Fruit fly (Drosophila melanogaster) whole organism, pupa: ENCODE results near the gene CG11726.
A peak's percentile ranks its signal among the peaks of the same experiment; 100 is the strongest.

ENCODE experiments used
- CG10348 ChIP-seq: fragments of 200-800 bp; sonication (Bioruptor generic); IDR thresholded peaks from 2 replicates; pipeline ENCODE4 v1.3.6; 2022; ENCODE audit warnings: missing biosample characterization, missing genetic modification characterization
- CG12605 ChIP-seq: fragments of 200-800 bp; sonication (Bioruptor generic); IDR thresholded peaks from 2 replicates; pipeline ENCODE4 v1.3.6; 2022; ENCODE audit warnings: missing biosample characterization, missing genetic modification characterization
- CG13204 ChIP-seq: fragments of 200-800 bp; sonication (Bioruptor generic); optimal IDR thresholded peaks from 2 replicates; lab custom pipeline; 2018; ENCODE audit warnings: missing biosample characterization, mild to moderate bottlenecking, missing genetic modification characterization, moderate library complexity
- CG14655 ChIP-seq: fragments of 200-800 bp; sonication (Bioruptor generic); optimal IDR thresholded peaks from 3 replicates; lab custom pipeline; 2017; ENCODE audit warnings: mild to moderate bottlenecking, missing biosample characterization, missing genetic modification reagents, missing genetic modification characterization
- CG15710 ChIP-seq: fragments of 200-800 bp; sonication (Bioruptor generic); optimal IDR thresholded peaks from 2 replicates; lab custom pipeline; 2018; ENCODE audit warnings: missing biosample characterization, mild to moderate bottlenecking, missing genetic modification characterization, moderate library complexity
- CG17806 ChIP-seq: fragments of 200-800 bp; sonication (Bioruptor generic); optimal IDR thresholded peaks from 2 replicates; lab custom pipeline; 2018; ENCODE audit warnings: missing biosample characterization, mild to moderate bottlenecking, missing genetic modification characterization, moderate library complexity
- CG32121 ChIP-seq: fragments of 200-800 bp; sonication (Bioruptor generic); IDR thresholded peaks from 2 replicates; pipeline ENCODE4 v1.3.6; 2022; ENCODE audit warnings: missing biosample characterization, missing genetic modification characterization
- CG34367 ChIP-seq: fragments of 200-800 bp; sonication (Bioruptor generic); optimal IDR thresholded peaks from 2 replicates; lab custom pipeline; 2018; ENCODE audit warnings: missing biosample characterization, mild to moderate bottlenecking, missing genetic modification characterization
- CG4496 ChIP-seq: fragments of 200-800 bp; sonication (Bioruptor generic); IDR thresholded peaks from 3 replicates; pipeline ENCODE4 v1.3.6; 2022; ENCODE audit warnings: missing biosample characterization, missing genetic modification characterization
- CG8159 ChIP-seq: fragments of 200-800 bp; sonication (Bioruptor generic); optimal IDR thresholded peaks from 3 replicates; lab custom pipeline; 2018; ENCODE audit warnings: missing biosample characterization, mild to moderate bottlenecking, missing genetic modification characterization, moderate library complexity
- CG8301 ChIP-seq: fragments of 200-800 bp; sonication (Bioruptor generic); optimal IDR thresholded peaks from 2 replicates; lab custom pipeline; 2018; ENCODE audit warnings: missing biosample characterization, mild to moderate bottlenecking, missing genetic modification characterization
- CG9948 ChIP-seq: fragments of 200-800 bp; sonication (Bioruptor generic); optimal IDR thresholded peaks from 2 replicates; lab custom pipeline; 2018; ENCODE audit warnings: missing biosample characterization, mild to moderate bottlenecking, missing genetic modification characterization, moderate library complexity
- D1 ChIP-seq: fragments of 200-800 bp; sonication (Bioruptor generic); optimal IDR thresholded peaks from 2 replicates; lab custom pipeline; 2018; ENCODE audit warnings: missing biosample characterization, mild to moderate bottlenecking, missing genetic modification characterization, moderate library complexity
- EcR ChIP-seq: fragments of 200-800 bp; sonication (Bioruptor generic); optimal IDR thresholded peaks from 3 replicates; lab custom pipeline; 2019; ENCODE audit warnings: missing biosample characterization, missing genetic modification characterization, mild to moderate bottlenecking, moderate library complexity, missing genetic modification reagents
- Ets98B ChIP-seq: fragments of 200-800 bp; sonication (Bioruptor generic); IDR thresholded peaks from 2 replicates; pipeline ENCODE4 v1.3.6; 2022; ENCODE audit warnings: missing biosample characterization, missing genetic modification characterization
- Pif1A ChIP-seq: fragments of 200-800 bp; sonication (Bioruptor generic); optimal IDR thresholded peaks from 3 replicates; lab custom pipeline; 2016; ENCODE audit warnings: missing biosample characterization, missing genetic modification characterization
- Pif1B ChIP-seq: fragments of 200-800 bp; sonication (Bioruptor generic); optimal IDR thresholded peaks from 3 replicates; lab custom pipeline; 2016; ENCODE audit warnings: missing biosample characterization, missing genetic modification characterization
- Snoo ChIP-seq: fragments of 200-800 bp; sonication (Bioruptor generic); optimal IDR thresholded peaks from 3 replicates; lab custom pipeline; 2017; ENCODE audit warnings: missing biosample characterization, mild to moderate bottlenecking, missing genetic modification characterization, inconsistent platforms
- fd96Ca ChIP-seq: fragments of 200-800 bp; sonication (Bioruptor generic); IDR thresholded peaks from 3 replicates; pipeline ENCODE4 v1.3.6; 2022; ENCODE audit warnings: missing biosample characterization, missing genetic modification characterization
- gl ChIP-seq: fragments of 200-800 bp; sonication (Bioruptor generic); optimal IDR thresholded peaks from 2 replicates; lab custom pipeline; 2018; ENCODE audit warnings: missing biosample characterization, mild to moderate bottlenecking, missing genetic modification characterization
- rn ChIP-seq: fragments of 200-800 bp; sonication (Bioruptor generic); IDR thresholded peaks from 2 replicates; pipeline ENCODE4 v1.3.6; 2022; ENCODE audit warnings: missing biosample characterization, missing genetic modification characterization

CG11726 gene

dm6 chr3L:11355429-11356327 is 38.8 kb upstream of the CG11726 start:
- TF ChIP-seq D1 (tag; lab: Kevin White, UChicago) (no peak), CG32121 (no peak), fd96Ca (GFP tag; lab: Robert Waterston, UW) (no peak), CG9948 (tag; lab: Kevin White, UChicago) (no peak)

- TF ChIP-seq CG14655 (GFP tag; lab: Kevin White, UChicago) (no peak), D1 (tag; lab: Kevin White, UChicago) (no peak), rn (no peak), CG32121 (no peak), CG4496 (0 out of 3 replicates have a peak, but pooled peaks have one; percentile 30)
Measured at dm6 chr3L:11357059-11357458, 37.4 kb upstream of the CG11726 start.

dm6 chr3L:11358733-11359132 is 35.8 kb upstream of the CG11726 start:
- no peak for TF ChIP-seq D1 (tag; lab: Kevin White, UChicago)
- peak; percentile 57; the same call in 1 of the 3 replicates for TF ChIP-seq CG4496

- TF ChIP-seq fd96Ca (GFP tag; lab: Robert Waterston, UW), result no peak
- TF ChIP-seq D1 (tag; lab: Kevin White, UChicago), result no peak
Measured at dm6 chr3L:11359596-11359995, 34.9 kb upstream of the CG11726 start.

dm6 chr3L:11364327-11364726 is 30.2 kb upstream of the CG11726 start:
- TF ChIP-seq CG8301 (tag; lab: Kevin White, UChicago) (peak; percentile 88), CG12605 (peak; percentile 84), CG32121 (peak; percentile 87), D1 (tag; lab: Kevin White, UChicago) (peak; percentile 78), EcR (GFP tag; lab: Kevin White, UChicago) (no peak), CG17806 (tag; lab: Kevin White, UChicago) (peak; percentile 86), CG34367 (peak; percentile 74), rn (peak; percentile 72; the same call in 1 of the 2 replicates), CG15710 (tag; lab: Kevin White, UChicago) (peak; percentile 81), CG9948 (tag; lab: Kevin White, UChicago) (peak; percentile 83), Pif1A (GFP tag; lab: Kevin White, UChicago) (peak; percentile 94), CG14655 (GFP tag; lab: Kevin White, UChicago) (peak; percentile 93), Snoo (tag; lab: Kevin White, UChicago) (peak; percentile 60), CG8159 (tag; lab: Kevin White, UChicago) (peak; percentile 89), Pif1B (GFP tag; lab: Kevin White, UChicago) (peak; percentile 77), Ets98B (GFP tag; lab: Robert Waterston, UW) (peak; percentile 95), fd96Ca (GFP tag; lab: Robert Waterston, UW) (peak; percentile 91), CG13204 (peak; percentile 49), CG4496 (peak; percentile 94), CG10348 (GFP tag; lab: Robert Waterston, UW) (0 out of 2 replicates have a peak, but pooled peaks have one; percentile 12), gl (tag; lab: Kevin White, UChicago) (peak; percentile 70)
- TF ChIP-seq, all 21 proteins: peak for 20

dm6 chr3L:11364835-11365431 is 29.6 kb upstream of the CG11726 start, which contains the start of gene CG6163:
Gene CG6163, minus strand, starts transcription at chr3L:11364885.
- TF ChIP-seq Snoo (tag; lab: Kevin White, UChicago), result peak; percentile 7
- TF ChIP-seq Pif1B (GFP tag; lab: Kevin White, UChicago), result peak; percentile 53
- TF ChIP-seq CG4496, result peak; percentile 61; the same call in 2 of the 3 replicates
- TF ChIP-seq gl (tag; lab: Kevin White, UChicago), result peak; percentile 65
- TF ChIP-seq Pif1A (GFP tag; lab: Kevin White, UChicago), result peak; percentile 48
- TF ChIP-seq CG17806 (tag; lab: Kevin White, UChicago), result peak; percentile 42
- no peak for TF ChIP-seq D1 (tag; lab: Kevin White, UChicago)
- TF ChIP-seq CG9948 (tag; lab: Kevin White, UChicago), result no peak
- TF ChIP-seq CG15710 (tag; lab: Kevin White, UChicago), result peak; percentile 42
- TF ChIP-seq EcR (GFP tag; lab: Kevin White, UChicago), result peak; percentile 4
- TF ChIP-seq Ets98B (GFP tag; lab: Robert Waterston, UW), result peak; percentile 22; the same call in 1 of the 2 replicates
- no peak for TF ChIP-seq CG32121
- peak; percentile 33 for TF ChIP-seq CG8159 (tag; lab: Kevin White, UChicago)
- TF ChIP-seq CG34367, result peak; percentile 43
- no peak for TF ChIP-seq fd96Ca (GFP tag; lab: Robert Waterston, UW)
- TF ChIP-seq CG12605, result peak; percentile 57; the same call in 1 of the 2 replicates
- TF ChIP-seq CG13204, result peak; percentile 76
